Worm (Caenorhabditis elegans): ENCODE measurements around the gene cutl-3.

cutl-3 gene

ce11 chrX:14981620-14982019, 17.4 kb downstream of the cutl-3 start:
- 0 out of 2 replicates have a peak, but pooled peaks have one; percentile 38 for TF ChIP-seq php-3 (GFP tag; IDR thresholded peaks at IDR 0.05)
- peak; percentile 30 for TF ChIP-seq pqm-1 (tag; optimal IDR thresholded peaks at IDR 0.05)
- TF ChIP-seq lin-38 (GFP tag; IDR thresholded peaks at IDR 0.05): peak; percentile 55
- TF ChIP-seq T20F7.1 (GFP tag; optimal IDR thresholded peaks at IDR 0.05): peak; percentile 2
- peak; percentile 55 for TF ChIP-seq dmd-6 (GFP tag; IDR thresholded peaks at IDR 0.05)

- TF ChIP-seq arid-1 (GFP tag; conservative IDR thresholded peaks at IDR 0.05) (no peak), egl-27 (tag; optimal IDR thresholded peaks at IDR 0.05) (no peak), nhr-11 (tag; optimal IDR thresholded peaks at IDR 0.05) (no peak), daf-12 (tag; optimal IDR thresholded peaks at IDR 0.05) (no peak), Y5F2A.4 (GFP tag; optimal IDR thresholded peaks at IDR 0.05) (no peak), snpc-1.2 (GFP tag; IDR thresholded peaks at IDR 0.05) (no peak), mep-1 (tag; optimal IDR thresholded peaks at IDR 0.05) (no peak), lin-15B (tag; optimal IDR thresholded peaks at IDR 0.05) (no peak), jun-1 (tag; optimal IDR thresholded peaks at IDR 0.05) (no peak)
Measured at ce11 chrX:14979388-14979787, 19.6 kb downstream of the cutl-3 start, which contains the start of gene emre-1. TSS of gene emre-1 (plus strand) at chrX:14979688.

ce11 chrX:14978756-14979155, 20.2 kb downstream of the cutl-3 start:
- TF ChIP-seq lsy-2 (tag; optimal IDR thresholded peaks at IDR 0.05): peak in 1 of 2 experiments; percentile 64
- TF ChIP-seq mxl-3 (GFP tag; optimal IDR thresholded peaks at IDR 0.05): no peak
- TF ChIP-seq dve-1 (tag; optimal IDR thresholded peaks at IDR 0.05; ENCODE audit: insufficient read depth): peak; percentile 53
- peak in 1 of 2 experiments; percentile 66 for TF ChIP-seq daf-16 (GFP tag; optimal IDR thresholded peaks at IDR 0.05)
- peak; percentile 38 for TF ChIP-seq daf-16 (tag; optimal IDR thresholded peaks at IDR 0.05)
- no peak for TF ChIP-seq skn-1 (tag; optimal IDR thresholded peaks at IDR 0.05)
- no peak for TF ChIP-seq ceh-20 (GFP tag; IDR thresholded peaks at IDR 0.05)
- TF ChIP-seq zip-11 (GFP tag; IDR thresholded peaks at IDR 0.05): no peak
- peak; percentile 27; the same call in 1 of the 2 replicates for TF ChIP-seq T26A8.4 (GFP tag; IDR thresholded peaks at IDR 0.05)
- TF ChIP-seq mes-2 (tag; optimal IDR thresholded peaks at IDR 0.05; ENCODE audit: poor library complexity, severe bottlenecking): peak; percentile 47
- TF ChIP-seq zag-1 (tag; optimal IDR thresholded peaks at IDR 0.05): no peak
- TF ChIP-seq mep-1 (tag; optimal IDR thresholded peaks at IDR 0.05): peak; percentile 62
- peak; percentile 19 for TF ChIP-seq hlh-30 (tag; optimal IDR thresholded peaks at IDR 0.05; ENCODE audit: insufficient read depth)
- no peak for TF ChIP-seq R02D3.7 (tag; optimal IDR thresholded peaks at IDR 0.05)
- no peak for TF ChIP-seq egl-27 (tag; optimal IDR thresholded peaks at IDR 0.05)
- no peak for TF ChIP-seq pha-4 (GFP tag; IDR thresholded peaks at IDR 0.05)
- peak; percentile 62 for TF ChIP-seq pha-4 (tag; optimal IDR thresholded peaks at IDR 0.05)
- no peak for TF ChIP-seq unc-62 (GFP tag; optimal IDR thresholded peaks at IDR 0.05 in 1 of 2)
- TF ChIP-seq unc-62 (tag; optimal IDR thresholded peaks at IDR 0.05): no peak
- TF ChIP-seq jun-1 (tag; optimal IDR thresholded peaks at IDR 0.05): no peak
- no peak for TF ChIP-seq F26F4.8 (GFP tag; conservative IDR thresholded peaks at IDR 0.05)
- TF ChIP-seq lin-38 (GFP tag; IDR thresholded peaks at IDR 0.05): peak; percentile 13; the same call in 1 of the 2 replicates
- TF ChIP-seq T20F7.1 (GFP tag; optimal IDR thresholded peaks at IDR 0.05): peak; percentile 27
- TF ChIP-seq ama-1 (optimal IDR thresholded peaks at IDR 0.05): peak; percentile 76
- peak; percentile 55 for TF ChIP-seq nhr-25 (tag; optimal IDR thresholded peaks at IDR 0.05; ENCODE audit: borderline replicate concordance, insufficient read depth)
- no peak for TF ChIP-seq tra-1 (GFP tag; IDR thresholded peaks at IDR 0.05)
- no peak for TF ChIP-seq ceh-62 (tag; optimal IDR thresholded peaks at IDR 0.05)
- peak; percentile 13 for TF ChIP-seq hlh-11 (tag; optimal IDR thresholded peaks at IDR 0.05)
- peak; percentile 32 for TF ChIP-seq ztf-7 (tag; optimal IDR thresholded peaks at IDR 0.05)
- no peak for TF ChIP-seq unc-130 (GFP tag; optimal IDR thresholded peaks at IDR 0.05)
- TF ChIP-seq lin-13 (GFP tag; optimal IDR thresholded peaks at IDR 0.05): peak; percentile 58
- TF ChIP-seq ctbp-1 (GFP tag; IDR thresholded peaks at IDR 0.05): no peak

All from whole organism, L4 larva.